Worm (Caenorhabditis elegans): ENCODE results near the gene npp-9.

- TF ChIP-seq ceh-13 (GFP tag; optimal IDR thresholded peaks at IDR 0.05) = no peak
- TF ChIP-seq ama-1 (optimal IDR thresholded peaks at IDR 0.05) = no peak
- TF ChIP-seq pes-1 (GFP tag; IDR thresholded peaks at IDR 0.05) = no peak
These were observed 14.1 kb downstream of the npp-9 start for ce11 chrIII:3390144-3390543.

All from whole organism, early embryonic.